Fruit fly (Drosophila melanogaster): Measurements from ENCODE around the gene CG17292.

Gene CG17292

dm6 chr2L:8414887-8415883, 44.9 kb downstream of the CG17292 start, which contains the start of the genes CG13398 and Akap200 (continued):
- TF ChIP-seq Med (GFP tag) (peak; percentile 76), lilli (GFP tag; optimal IDR thresholded peaks at IDR 0.05) (peak; percentile 36), Hmr (GFP tag; optimal IDR thresholded peaks at IDR 0.05) (peak; percentile 3), stwl (tag; optimal IDR thresholded peaks at IDR 0.05) (peak; percentile 1), CoRest (tag; optimal IDR thresholded peaks at IDR 0.05) (peak; percentile 70), vnd (GFP tag; IDR thresholded peaks at IDR 0.05; ENCODE audit: partially characterized antibody) (no peak), Hand (GFP tag; optimal IDR thresholded peaks at IDR 0.05) (no peak)

- TF ChIP-seq CG17359 (tag; optimal IDR thresholded peaks at IDR 0.05), result no peak
- peak; percentile 51 for TF ChIP-seq her (GFP tag; optimal IDR thresholded peaks at IDR 0.05)
- TF ChIP-seq Hr3 (GFP tag; optimal IDR thresholded peaks at IDR 0.05), result no peak
- TF ChIP-seq yki (optimal IDR thresholded peaks at IDR 0.05), result peak; percentile 1
- peak; percentile 6 for TF ChIP-seq stwl (tag; optimal IDR thresholded peaks at IDR 0.05)
- TF ChIP-seq dm (GFP tag; optimal IDR thresholded peaks at IDR 0.05), result no peak
- peak; percentile 44; the same call in 2 of the 3 replicates for TF ChIP-seq row (GFP tag; IDR thresholded peaks at IDR 0.05)
- no peak for TF ChIP-seq CG7372 (GFP tag; IDR thresholded peaks at IDR 0.05)
- no peak for TF ChIP-seq NC2α (GFP tag; optimal IDR thresholded peaks at IDR 0.05)
- TF ChIP-seq CG15696 (tag; optimal IDR thresholded peaks at IDR 0.05), result peak; percentile 32
- peak; percentile 17 for TF ChIP-seq YL-1 (GFP tag; optimal IDR thresholded peaks at IDR 0.05)
- no peak for TF ChIP-seq CG3065 (GFP tag; optimal IDR thresholded peaks at IDR 0.05)
- TF ChIP-seq corto (GFP tag; optimal IDR thresholded peaks at IDR 0.05), result peak; percentile 21
- no peak for TF ChIP-seq Dfd (GFP tag; optimal IDR thresholded peaks at IDR 0.05)
- TF ChIP-seq CG14441 (GFP tag; IDR thresholded peaks at IDR 0.05), result no peak
- TF ChIP-seq CG31388 (GFP tag; optimal IDR thresholded peaks at IDR 0.05), result no peak
- peak; percentile 47 for TF ChIP-seq chm (GFP tag; IDR thresholded peaks at IDR 0.05)
- TF ChIP-seq CG11723 (GFP tag; optimal IDR thresholded peaks at IDR 0.05), result no peak
- TF ChIP-seq br (optimal IDR thresholded peaks at IDR 0.05), result no peak
- TF ChIP-seq CG13123 (GFP tag; optimal IDR thresholded peaks at IDR 0.05), result no peak
- TF ChIP-seq E2f2 (GFP tag; IDR thresholded peaks at IDR 0.05), result peak; percentile 67
- no peak for TF ChIP-seq luna (GFP tag; optimal IDR thresholded peaks at IDR 0.05)
- no peak for TF ChIP-seq CG15011 (GFP tag; optimal IDR thresholded peaks at IDR 0.05)
- no peak for TF ChIP-seq lmd (GFP tag; IDR thresholded peaks at IDR 0.05)
- TF ChIP-seq CG11695 (GFP tag; IDR thresholded peaks at IDR 0.05), result no peak
- TF ChIP-seq CG4730 (GFP tag; IDR thresholded peaks at IDR 0.05), result no peak
- TF ChIP-seq CG12659 (GFP tag; optimal IDR thresholded peaks at IDR 0.05), result no peak
- no peak for TF ChIP-seq CG6765 (GFP tag; optimal IDR thresholded peaks at IDR 0.05)
- no peak for TF ChIP-seq CG14667 (GFP tag; IDR thresholded peaks at IDR 0.05)
- peak; percentile 36 for TF ChIP-seq CG5245 (GFP tag; optimal IDR thresholded peaks at IDR 0.05)
- no peak for TF ChIP-seq en (GFP tag; optimal IDR thresholded peaks at IDR 0.05)
- TF ChIP-seq CG1792 (GFP tag; optimal IDR thresholded peaks at IDR 0.05), result no peak
- TF ChIP-seq CG15514 (GFP tag; optimal IDR thresholded peaks at IDR 0.05), result no peak
- TF ChIP-seq CG32532 (GFP tag; IDR thresholded peaks at IDR 0.05), result 0 out of 2 replicates have a peak, but pooled peaks have one; percentile 41
- TF ChIP-seq lov (optimal IDR thresholded peaks at IDR 0.05), result peak; percentile 96
- TF ChIP-seq lov (GFP tag; IDR thresholded peaks at IDR 0.05), result no peak
- no peak for TF ChIP-seq CG6272 (GFP tag; IDR thresholded peaks at IDR 0.05)
- 0 out of 2 replicates have a peak, but pooled peaks have one; percentile 15 for TF ChIP-seq hbn (GFP tag; IDR thresholded peaks at IDR 0.05; ENCODE audit: partially characterized antibody)
- TF ChIP-seq CG6689 (GFP tag; IDR thresholded peaks at IDR 0.05), result no peak
- no peak for TF ChIP-seq CG7271 (tag; optimal IDR thresholded peaks at IDR 0.05)
- peak; percentile 36 for TF ChIP-seq Meics (GFP tag; optimal IDR thresholded peaks at IDR 0.05)
Measured at dm6 chr2L:8416350-8417046, 46.2 kb downstream of the CG17292 start.
